Fruit fly (Drosophila melanogaster): ENCODE data around the gene Ubc6.

Gene Ubc6

DNA sequence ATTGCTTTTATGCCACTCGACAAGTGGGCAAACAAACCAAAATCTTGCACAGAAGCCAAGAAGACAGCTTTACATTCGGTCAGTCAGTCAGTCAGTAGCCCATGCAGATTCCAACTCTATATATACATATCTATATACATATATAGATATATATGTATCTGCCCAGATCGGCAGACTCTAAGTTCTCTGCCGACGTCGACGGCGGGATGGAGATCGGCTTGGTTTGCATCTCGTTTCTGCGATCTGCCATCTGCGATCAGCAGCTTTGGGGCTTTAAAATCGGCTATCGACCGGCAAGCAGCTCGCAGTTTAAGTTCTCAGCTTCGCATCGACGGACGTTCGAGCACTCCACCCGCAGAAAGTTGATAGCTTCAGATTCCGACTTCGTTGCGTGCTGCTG lies 12.7 kb upstream of the Ubc6 start, which contains the start of gene Jhbp1:
Gene Jhbp1, plus strand, starts transcription at position 301 of the 400 bp plus-strand sequence.
- TF ChIP-seq CTCF (optimal IDR thresholded peaks at IDR 0.05) (no peak), CG8478 (optimal IDR thresholded peaks at IDR 0.05) (no peak)

DNA sequence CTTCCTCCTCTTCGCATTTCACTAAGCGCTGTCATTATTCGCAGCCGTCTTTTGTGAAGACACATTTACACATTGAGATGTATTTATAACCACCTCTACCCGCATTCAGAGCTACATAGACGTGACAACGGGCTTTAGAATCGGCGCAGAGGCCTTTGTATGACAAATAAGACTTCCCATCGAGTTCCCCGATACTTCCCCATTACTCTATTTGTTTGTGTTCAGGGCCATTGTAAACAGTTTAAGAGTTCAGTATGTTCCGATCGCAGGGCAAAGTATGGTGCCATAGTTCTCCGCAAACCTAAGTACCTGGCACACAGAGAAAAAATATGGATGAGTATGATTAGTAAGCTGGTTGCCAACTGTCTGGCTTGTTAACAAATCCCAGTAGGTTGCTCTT lies 11.4 kb upstream of the Ubc6 start:
- TF ChIP-seq CTCF (optimal IDR thresholded peaks at IDR 0.05), result no peak
- no peak for TF ChIP-seq CG8478 (optimal IDR thresholded peaks at IDR 0.05)

DNA sequence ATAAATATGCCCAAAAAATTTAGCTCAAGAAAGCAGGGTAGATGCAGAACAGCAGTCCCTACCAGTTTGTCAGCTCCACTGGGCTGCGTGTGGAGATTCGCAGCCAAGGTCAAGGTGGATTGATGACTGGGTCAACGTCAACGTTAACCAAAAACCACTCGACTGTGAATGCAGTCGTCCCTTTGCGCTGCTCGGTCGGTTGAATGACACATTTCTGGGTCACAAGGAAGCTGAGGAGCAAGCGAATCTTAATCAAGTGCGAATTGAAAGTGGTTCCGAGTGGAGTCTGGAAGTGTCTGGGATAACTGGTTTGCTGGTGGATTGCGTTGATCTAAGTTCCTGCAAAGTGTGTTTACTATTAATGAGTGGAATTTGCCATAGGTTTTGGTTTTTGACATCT lies 10.9 kb upstream of the Ubc6 start:
- TF ChIP-seq CTCF (optimal IDR thresholded peaks at IDR 0.05) (no peak), CG8478 (optimal IDR thresholded peaks at IDR 0.05) (no peak)

DNA sequence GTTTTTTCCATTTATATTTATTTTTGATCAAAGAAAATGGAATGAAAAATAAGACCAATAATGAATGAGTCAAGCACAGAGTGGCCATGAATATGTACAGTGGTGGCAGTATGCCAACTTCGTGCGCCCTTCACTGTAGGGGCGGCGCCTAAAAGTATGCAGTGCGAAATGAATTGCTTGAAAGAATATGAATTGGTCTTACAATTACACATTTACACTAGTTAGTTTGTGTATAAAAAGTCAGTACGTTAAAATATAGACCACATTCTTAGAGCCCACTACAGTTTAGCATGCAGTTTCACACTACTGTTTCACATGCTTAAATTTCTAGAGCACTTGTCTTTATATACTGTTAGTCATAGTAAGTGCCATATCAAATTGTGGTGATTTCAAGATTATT lies 10.2 kb upstream of the Ubc6 start:
- no peak for TF ChIP-seq CG8478 (optimal IDR thresholded peaks at IDR 0.05)
- TF ChIP-seq CTCF (optimal IDR thresholded peaks at IDR 0.05), result peak; percentile 60 to 63

DNA sequence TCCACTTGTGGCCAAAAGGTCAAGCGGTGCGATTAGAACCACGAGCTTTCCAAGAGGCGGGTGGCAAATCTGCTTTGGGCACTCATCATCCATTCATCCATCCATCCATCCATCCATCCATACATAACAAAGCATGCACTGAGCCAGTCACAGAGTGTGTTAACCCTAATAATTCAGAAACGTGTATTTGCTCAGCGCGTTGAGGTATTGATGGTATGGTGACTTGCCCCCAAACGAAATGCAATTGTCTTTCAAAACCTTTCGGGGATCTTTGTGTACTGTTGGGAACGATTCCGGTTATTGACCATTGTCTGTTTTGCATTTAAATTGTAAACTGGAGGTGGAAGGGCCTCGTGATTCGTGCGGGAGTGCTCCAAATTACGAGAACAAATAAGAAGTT lies 9.5 kb upstream of the Ubc6 start:
- TF ChIP-seq CTCF (optimal IDR thresholded peaks at IDR 0.05) (no peak), CG8478 (optimal IDR thresholded peaks at IDR 0.05) (no peak)

DNA sequence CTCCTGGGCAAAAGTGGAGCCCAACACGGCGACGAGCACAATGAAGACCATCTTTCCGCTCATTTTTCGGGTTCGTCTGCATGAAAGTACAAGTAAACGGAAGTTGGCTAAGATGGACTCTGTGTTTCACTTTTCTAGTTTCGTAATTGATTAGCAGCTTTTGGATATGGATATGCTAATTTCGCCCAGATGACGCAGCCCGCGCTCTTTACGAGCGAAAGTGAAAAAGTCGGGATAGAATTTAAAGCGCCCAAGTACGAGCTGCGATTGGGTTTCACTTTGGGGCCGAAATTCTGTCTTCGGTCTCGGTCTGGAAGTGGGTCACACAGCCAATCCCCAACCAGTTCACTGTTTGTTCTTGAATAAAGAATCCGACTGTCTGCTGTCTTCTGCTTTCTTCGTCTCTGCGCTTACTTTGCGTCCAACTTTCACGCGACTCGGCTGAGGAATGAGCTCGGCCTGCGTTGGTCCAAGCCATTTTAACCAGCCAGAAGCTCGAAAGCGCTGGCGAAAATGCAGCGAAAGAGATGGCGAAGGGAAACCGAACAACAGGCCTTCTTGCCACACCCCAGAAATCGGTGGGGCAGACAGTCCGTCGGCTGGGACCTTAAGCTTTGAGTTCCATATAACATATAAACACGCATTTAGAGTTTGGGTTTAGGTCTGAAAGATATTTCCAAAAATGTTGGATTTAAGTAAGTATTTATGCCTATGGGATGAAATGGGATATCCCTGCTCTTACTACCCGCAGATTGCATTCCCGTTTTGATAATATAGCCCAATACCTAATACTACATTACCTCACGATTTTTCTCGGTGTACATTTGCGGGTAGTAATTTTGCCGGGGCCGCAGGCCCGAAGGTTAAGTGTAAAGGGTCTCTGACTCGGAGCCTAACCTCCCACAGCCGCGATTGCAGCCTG lies 8.7 kb upstream of the Ubc6 start, which contains the start of gene Jhbp2:
Gene Jhbp2, minus strand, starts transcription at position 454 of the 922 bp plus-strand sequence.
- no peak for TF ChIP-seq CG8478 (optimal IDR thresholded peaks at IDR 0.05)
- TF ChIP-seq CTCF (optimal IDR thresholded peaks at IDR 0.05), result no peak

DNA sequence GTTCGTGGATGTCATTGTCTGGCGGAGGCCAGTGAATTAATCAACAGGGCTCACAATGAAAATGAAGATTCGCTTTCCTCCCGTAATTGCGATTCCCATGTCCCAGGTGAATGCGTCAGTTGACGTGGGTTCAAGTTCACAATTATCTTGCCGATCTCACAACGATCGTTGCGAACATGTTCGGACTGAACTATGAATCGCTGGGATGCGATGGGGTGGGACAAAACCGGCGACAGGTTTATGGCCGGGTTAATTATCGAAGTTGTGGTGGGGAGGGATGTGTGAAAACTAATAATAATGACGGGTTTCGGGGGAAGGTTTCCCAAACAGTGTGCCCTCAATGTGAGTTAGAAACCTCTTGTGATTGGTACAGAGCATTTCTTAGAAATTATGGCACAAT lies 7.6 kb upstream of the Ubc6 start:
- TF ChIP-seq CTCF (optimal IDR thresholded peaks at IDR 0.05) (no peak), CG8478 (optimal IDR thresholded peaks at IDR 0.05) (no peak)

DNA sequence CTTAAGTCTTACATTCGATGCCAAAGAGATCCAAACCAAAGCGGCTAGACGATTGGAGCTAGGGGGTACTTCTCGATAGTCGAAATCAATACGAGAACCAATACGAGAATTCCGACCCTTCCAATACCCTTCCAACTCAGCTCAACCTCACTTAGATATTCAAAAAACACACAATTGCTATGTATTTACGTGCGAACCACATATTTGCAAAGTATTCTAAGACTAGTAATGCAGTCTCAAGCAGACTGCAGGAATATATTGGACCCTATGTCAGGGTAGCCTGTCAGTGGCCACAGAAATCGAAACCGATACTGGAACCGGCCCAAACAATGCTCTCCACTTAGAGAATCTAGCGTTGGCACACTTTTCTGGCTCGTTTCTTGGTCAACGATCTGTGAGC lies 5.3 kb upstream of the Ubc6 start:
- TF ChIP-seq CG8478 (optimal IDR thresholded peaks at IDR 0.05), result no peak
- TF ChIP-seq CTCF (optimal IDR thresholded peaks at IDR 0.05), result no peak

DNA sequence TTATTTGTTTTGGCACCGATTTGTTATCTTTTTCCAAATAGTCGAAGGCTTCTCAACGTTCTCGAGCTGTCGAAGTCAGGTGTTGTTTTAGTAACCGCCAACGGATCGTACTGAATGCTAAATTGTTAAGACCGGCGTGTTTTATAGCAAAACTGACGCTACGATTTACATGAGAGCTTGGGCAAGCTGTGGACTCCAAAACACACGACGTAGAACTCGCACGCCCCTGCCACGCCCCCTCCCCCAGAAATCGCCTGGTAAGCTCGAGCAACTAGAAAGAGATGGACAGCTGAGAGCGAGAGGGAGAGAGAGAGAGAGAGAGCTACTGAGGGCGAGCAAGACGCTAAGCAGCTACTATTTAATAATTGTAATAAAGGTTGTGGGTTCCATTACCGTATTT lies 2.7 kb upstream of the Ubc6 start, which contains the start of gene Jhbp3:
Gene Jhbp3, minus strand, starts transcription at position 101 of the 400 bp plus-strand sequence.
- no peak for TF ChIP-seq CTCF (optimal IDR thresholded peaks at IDR 0.05)
- TF ChIP-seq CG8478 (optimal IDR thresholded peaks at IDR 0.05), result no peak

DNA sequence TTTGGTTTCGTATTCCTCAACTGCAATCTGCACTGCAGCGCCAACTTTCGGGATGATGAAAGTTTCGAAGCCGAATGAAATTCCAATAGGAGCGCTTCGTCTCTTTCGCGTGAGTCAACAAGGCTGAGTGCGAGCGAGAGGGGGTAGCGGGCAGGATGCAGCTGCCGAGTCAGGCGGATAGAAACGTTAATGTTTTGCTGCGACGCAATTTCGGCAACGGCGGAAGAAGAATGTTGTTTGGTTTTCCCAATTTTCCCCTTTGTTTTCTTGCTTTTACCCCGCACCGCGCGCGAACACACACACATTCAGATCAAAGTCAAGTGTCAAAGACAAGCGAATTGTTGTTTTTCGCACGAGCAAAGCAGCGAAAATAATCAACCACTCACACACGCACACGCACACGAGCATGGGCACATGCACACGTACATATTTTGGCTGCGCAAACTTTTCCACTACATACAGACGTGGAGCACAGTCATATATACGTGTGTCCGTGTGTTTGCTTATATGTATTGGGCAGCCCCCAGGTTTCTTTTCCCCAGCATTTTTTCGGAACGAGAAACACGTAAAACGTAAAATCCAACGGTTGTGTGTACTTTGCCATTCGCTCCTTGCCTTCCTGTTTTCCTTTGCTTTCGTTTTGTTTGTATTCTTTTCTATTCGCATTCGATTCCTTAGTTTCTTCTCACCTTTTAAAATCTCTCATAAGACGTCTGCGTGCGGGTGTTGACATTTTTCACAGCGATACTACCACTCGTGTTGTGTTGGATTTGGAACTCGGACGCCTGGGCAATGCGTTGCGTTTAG lies 515 bp downstream of the Ubc6 start:
- TF ChIP-seq CTCF (optimal IDR thresholded peaks at IDR 0.05), result no peak
- no peak for TF ChIP-seq CG8478 (optimal IDR thresholded peaks at IDR 0.05)

DNA sequence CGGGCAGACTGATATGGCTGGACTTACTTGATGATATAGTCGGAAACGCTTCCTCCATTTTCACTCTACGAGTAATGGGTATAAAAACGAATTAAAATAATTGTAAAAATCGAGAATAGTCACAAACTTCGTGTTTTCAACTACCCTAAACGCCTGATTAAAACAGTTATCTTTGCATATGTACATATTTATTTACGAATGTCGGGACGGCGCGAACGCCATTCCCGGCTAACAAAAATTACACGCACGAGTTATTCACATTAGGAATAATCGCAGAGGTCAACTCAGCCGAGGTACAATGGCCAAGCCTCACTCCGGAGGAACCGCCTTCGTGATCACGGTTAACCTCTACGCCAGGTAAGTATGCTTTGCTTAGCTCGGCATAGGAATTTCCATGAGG lies 4.8 kb downstream of the Ubc6 start:
- TF ChIP-seq CG8478 (optimal IDR thresholded peaks at IDR 0.05), result no peak
- TF ChIP-seq CTCF (optimal IDR thresholded peaks at IDR 0.05), result no peak

DNA sequence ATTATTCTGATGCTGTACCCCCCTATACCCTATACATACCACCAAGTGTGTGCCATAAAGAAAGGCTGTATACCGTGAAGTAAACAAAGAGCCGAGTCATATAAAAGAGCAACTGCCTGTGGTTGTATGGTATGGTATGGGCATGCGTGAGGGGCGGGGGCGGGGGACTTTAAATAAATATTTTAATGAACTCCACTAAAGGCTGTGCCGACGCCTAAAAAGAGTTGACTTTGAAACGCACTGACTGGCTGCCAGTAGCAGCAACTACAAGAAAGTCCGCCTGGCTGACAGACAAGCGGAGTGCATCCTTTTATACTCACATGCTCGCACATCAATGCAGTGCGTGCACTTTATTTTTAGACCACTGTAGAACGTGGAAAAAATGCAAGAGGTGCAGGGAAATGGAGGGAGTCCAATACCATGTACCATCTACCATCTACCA lies 38.0 kb downstream of the Ubc6 start:
- TF ChIP-seq CTCF (optimal IDR thresholded peaks at IDR 0.05) (no peak), CG8478 (optimal IDR thresholded peaks at IDR 0.05) (no peak)

DNA sequence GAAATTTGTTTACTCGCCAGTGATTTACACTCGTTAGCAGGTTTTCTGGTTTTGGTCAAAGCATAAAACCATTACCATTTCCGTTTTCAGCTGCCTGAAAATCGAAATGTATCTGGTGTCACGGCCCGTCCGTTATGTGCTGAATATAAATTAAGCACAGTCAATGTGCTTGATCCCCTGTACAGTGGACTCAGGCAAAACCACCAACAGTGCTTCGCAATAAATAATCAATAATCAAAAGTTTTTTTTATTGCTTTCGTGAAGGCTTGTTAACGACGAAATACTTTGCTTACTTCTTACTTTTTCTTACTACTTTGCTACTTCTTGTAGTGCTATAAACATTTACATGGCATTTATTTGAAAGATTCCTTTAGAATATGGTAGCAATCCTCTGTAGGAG lies 39.3 kb downstream of the Ubc6 start:
- no peak for TF ChIP-seq CTCF (optimal IDR thresholded peaks at IDR 0.05)
- no peak for TF ChIP-seq CG8478 (optimal IDR thresholded peaks at IDR 0.05)

DNA sequence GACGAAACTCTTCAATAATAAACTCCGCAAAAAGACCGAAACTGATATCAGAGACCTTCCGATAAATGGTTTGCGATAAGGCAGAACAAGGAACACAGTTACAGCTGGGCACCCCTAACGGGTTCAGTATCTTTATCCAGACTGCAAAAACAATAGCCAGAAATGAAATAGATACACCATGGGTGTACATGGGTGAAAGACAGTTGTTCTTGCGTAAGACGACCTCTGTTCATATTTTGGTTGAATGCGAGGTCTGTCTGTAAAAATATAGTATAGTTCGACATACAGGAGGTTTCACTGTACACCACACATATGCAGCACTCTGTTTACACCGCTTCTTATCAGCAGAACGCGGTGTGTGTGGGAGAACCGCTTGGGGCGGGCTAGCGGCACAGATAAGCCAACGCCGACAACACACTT lies 40.3 kb downstream of the Ubc6 start:
- TF ChIP-seq CTCF (optimal IDR thresholded peaks at IDR 0.05), result no peak
- TF ChIP-seq CG8478 (optimal IDR thresholded peaks at IDR 0.05), result no peak

DNA sequence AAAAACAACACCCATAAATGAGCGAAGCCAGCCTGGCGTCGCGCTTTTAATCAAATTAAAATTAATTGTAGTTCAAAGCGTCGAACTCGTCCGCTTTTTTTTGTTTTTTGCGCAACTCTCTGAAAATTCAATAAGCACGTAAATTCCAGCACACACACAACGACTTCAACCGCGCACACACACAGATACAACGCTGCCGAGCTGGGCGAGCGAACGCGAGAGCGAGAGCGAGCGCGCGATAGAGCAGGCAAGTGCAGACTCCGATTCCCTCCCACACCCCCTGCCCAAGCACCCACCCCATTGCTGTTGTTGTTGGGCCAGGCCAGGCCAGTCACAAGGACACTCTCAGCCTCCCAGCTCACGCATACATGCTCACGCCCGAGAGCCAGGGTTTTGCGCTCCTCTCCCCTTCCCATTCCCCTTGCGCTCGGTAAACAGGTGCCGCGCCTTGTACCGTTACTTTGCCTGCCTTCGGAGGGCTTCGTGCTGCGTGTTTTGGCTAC lies 41.6 kb downstream of the Ubc6 start:
- TF ChIP-seq CG8478 (optimal IDR thresholded peaks at IDR 0.05) (no peak), CTCF (optimal IDR thresholded peaks at IDR 0.05) (no peak)
